Fruit fly (Drosophila melanogaster) whole organism, embryonic: ENCODE measurements around the gene sra.

ENCODE experiments used
- Asciz ChIP-seq: fragments of 200-800 bp; sonication (Bioruptor generic); optimal IDR thresholded peaks from 2 replicates; lab custom pipeline; 2017; ENCODE audit warnings: missing biosample characterization, mild to moderate bottlenecking, missing genetic modification characterization, missing genetic modification reagents
- B-H2 ChIP-seq: fragments of 200-800 bp; sonication (Bioruptor generic); optimal IDR thresholded peaks from 2 replicates; lab custom pipeline; 2018; ENCODE audit warnings: missing biosample characterization, mild to moderate bottlenecking, missing genetic modification characterization
- BEAF-32 ChIP-seq: fragments of 200-800 bp; sonication (Bioruptor generic); optimal IDR thresholded peaks from 3 replicates; lab custom pipeline; 2017; ENCODE audit warnings: missing biosample characterization, missing genetic modification characterization, mild to moderate bottlenecking, moderate library complexity, missing genetic modification reagents
- BtbVII ChIP-seq: fragments of 200-800 bp; sonication (Bioruptor generic); optimal IDR thresholded peaks from 3 replicates; lab custom pipeline; 2017; ENCODE audit warnings: missing biosample characterization, mild to moderate bottlenecking, missing genetic modification characterization
- CG11398 ChIP-seq: fragments of 200-800 bp; sonication (Bioruptor generic); optimal IDR thresholded peaks from 2 replicates; lab custom pipeline; 2016; ENCODE audit warnings: missing biosample characterization, missing genetic modification characterization
- CG11504 ChIP-seq: fragments of 200-800 bp; sonication (Bioruptor generic); optimal IDR thresholded peaks from 3 replicates; lab custom pipeline; 2019; ENCODE audit warnings: missing biosample characterization, mild to moderate bottlenecking, missing genetic modification characterization, moderate library complexity
- CG12769 ChIP-seq: fragments of 200-800 bp; sonication (Bioruptor generic); optimal IDR thresholded peaks from 2 replicates; lab custom pipeline; 2019; ENCODE audit warnings: missing biosample characterization, mild to moderate bottlenecking, missing genetic modification characterization, moderate library complexity
- CG14965 ChIP-seq: fragments of 200-800 bp; sonication (Bioruptor generic); optimal IDR thresholded peaks from 2 replicates; lab custom pipeline; 2016; ENCODE audit warnings: missing biosample characterization, missing genetic modification characterization, borderline replicate concordance
- CG15479 ChIP-seq: fragments of 200-800 bp; sonication (Bioruptor generic); optimal IDR thresholded peaks from 3 replicates; lab custom pipeline; 2019; ENCODE audit warnings: missing biosample characterization, mild to moderate bottlenecking, missing genetic modification characterization, moderate library complexity
- CG17328 ChIP-seq: fragments of 200-800 bp; sonication (Bioruptor generic); IDR thresholded peaks from 2 replicates; pipeline ENCODE4 v1.3.6; 2022; ENCODE audit warnings: missing biosample characterization, missing genetic modification characterization
- CG17385 ChIP-seq: fragments of 200-800 bp; sonication (Bioruptor generic); optimal IDR thresholded peaks from 3 replicates; lab custom pipeline; 2018; ENCODE audit warnings: missing biosample characterization, mild to moderate bottlenecking, missing genetic modification characterization
- CG17612 ChIP-seq: fragments of 200-800 bp; sonication (Bioruptor generic); IDR thresholded peaks from 2 replicates; pipeline ENCODE4 v1.3.6; 2022; ENCODE audit warnings: missing biosample characterization, missing genetic modification characterization
- CG18476 ChIP-seq: fragments of 200-800 bp; sonication (Bioruptor generic); optimal IDR thresholded peaks from 2 replicates; lab custom pipeline; 2016; ENCODE audit warnings: missing biosample characterization, mild to moderate bottlenecking, missing genetic modification characterization
- CG2116 ChIP-seq: fragments of 200-800 bp; sonication (Bioruptor generic); optimal IDR thresholded peaks from 3 replicates; lab custom pipeline; 2018; ENCODE audit warnings: missing biosample characterization, mild to moderate bottlenecking, missing genetic modification characterization
- CG34376 ChIP-seq: fragments of 200-800 bp; sonication (Bioruptor generic); optimal IDR thresholded peaks from 2 replicates; lab custom pipeline; 2018; ENCODE audit warnings: missing biosample characterization, mild to moderate bottlenecking, missing genetic modification characterization
- CG3838 ChIP-seq: fragments of 200-800 bp; sonication (Bioruptor generic); optimal IDR thresholded peaks from 3 replicates; lab custom pipeline; 2016; ENCODE audit warnings: missing biosample characterization, missing genetic modification characterization
- CG4730 ChIP-seq: fragments of 200-800 bp; sonication (Bioruptor generic); IDR thresholded peaks from 2 replicates; pipeline ENCODE4 v1.3.6; 2022; ENCODE audit warnings: missing biosample characterization, missing genetic modification characterization
- CG6254 ChIP-seq: fragments of 200-800 bp; sonication (Bioruptor generic); optimal IDR thresholded peaks from 3 replicates; lab custom pipeline; 2017; ENCODE audit warnings: mild to moderate bottlenecking, missing biosample characterization, missing genetic modification reagents, missing genetic modification characterization
- CG6272 ChIP-seq: fragments of 200-800 bp; sonication (Bioruptor generic); IDR thresholded peaks from 2 replicates; pipeline ENCODE4 v1.3.6; 2022; ENCODE audit warnings: missing biosample characterization, missing genetic modification characterization
- CG7745 ChIP-seq: fragments of 200-800 bp; sonication (Bioruptor generic); optimal IDR thresholded peaks from 2 replicates; lab custom pipeline; 2018; ENCODE audit warnings: missing biosample characterization, mild to moderate bottlenecking, missing genetic modification characterization, moderate library complexity
- CG8359 ChIP-seq: fragments of 200-800 bp; sonication (Bioruptor generic); optimal IDR thresholded peaks from 2 replicates; lab custom pipeline; 2017; ENCODE audit warnings: missing biosample characterization, mild to moderate bottlenecking, missing genetic modification characterization, borderline replicate concordance
- E2f2 ChIP-seq: fragments of 200-800 bp; sonication (Bioruptor generic); IDR thresholded peaks from 2 replicates; pipeline ENCODE4 v1.3.6; 2022; ENCODE audit warnings: missing biosample characterization, missing genetic modification characterization
- Ets65A ChIP-seq: fragments of 200-800 bp; sonication (Bioruptor generic); peaks from one replicate; lab custom pipeline; 2016; ENCODE audit warnings: missing biosample characterization, missing genetic modification characterization
- Fer1 ChIP-seq: fragments of 200-800 bp; sonication (Bioruptor generic); optimal IDR thresholded peaks from 2 replicates; lab custom pipeline; 2017; ENCODE audit warnings: missing biosample characterization, mild to moderate bottlenecking, missing genetic modification characterization
- HLH3B ChIP-seq: fragments of 200-800 bp; sonication (Bioruptor generic); IDR thresholded peaks from 2 replicates; pipeline ENCODE4 v1.3.6; 2022; ENCODE audit warnings: missing biosample characterization, missing genetic modification characterization
- HmgD ChIP-seq: fragments of 200-800 bp; sonication (Bioruptor generic); optimal IDR thresholded peaks from 3 replicates; lab custom pipeline; 2016; ENCODE audit warnings: missing biosample characterization, missing genetic modification characterization
- HmgZ ChIP-seq: fragments of 200-800 bp; sonication (Bioruptor generic); optimal IDR thresholded peaks from 2 replicates; lab custom pipeline; 2018; ENCODE audit warnings: missing biosample characterization, mild to moderate bottlenecking, missing genetic modification characterization
- Hmr ChIP-seq: fragments of 200-800 bp; sonication (Bioruptor generic); optimal IDR thresholded peaks from 3 replicates; lab custom pipeline; 2017; ENCODE audit warnings: mild to moderate bottlenecking, missing biosample characterization, missing genetic modification reagents, missing genetic modification characterization
- Jarid2 ChIP-seq: fragments of 200-800 bp; sonication (Bioruptor generic); optimal IDR thresholded peaks from 3 replicates; lab custom pipeline; 2017; ENCODE audit warnings: mild to moderate bottlenecking, missing biosample characterization, missing genetic modification reagents, missing genetic modification characterization
- NK7.1 ChIP-seq: fragments of 200-800 bp; sonication (Bioruptor generic); optimal IDR thresholded peaks from 3 replicates; lab custom pipeline; 2016; ENCODE audit warnings: missing biosample characterization, missing genetic modification characterization
- Neu2 ChIP-seq: fragments of 200-800 bp; sonication (Bioruptor generic); optimal IDR thresholded peaks from 3 replicates; lab custom pipeline; 2016; ENCODE audit warnings: missing biosample characterization, missing genetic modification characterization, borderline replicate concordance
- Sox102F ChIP-seq: fragments of 200-800 bp; sonication (Bioruptor generic); optimal IDR thresholded peaks from 2 replicates; lab custom pipeline; 2018; ENCODE audit warnings: missing biosample characterization, mild to moderate bottlenecking, missing genetic modification characterization, moderate library complexity
- bigmax ChIP-seq: fragments of 200-800 bp; sonication (Bioruptor generic); optimal IDR thresholded peaks from 2 replicates; lab custom pipeline; 2018; ENCODE audit warnings: missing biosample characterization, mild to moderate bottlenecking, missing genetic modification characterization
- chinmo ChIP-seq: fragments of 200-800 bp; sonication (Bioruptor generic); IDR thresholded peaks from 4 replicates; pipeline ENCODE4 v1.3.6; 2022; ENCODE audit warnings: missing biosample characterization, missing genetic modification characterization; ENCODE audit not compliant: partially characterized antibody
- dysf ChIP-seq: fragments of 200-800 bp; sonication (Bioruptor generic); IDR thresholded peaks from 3 replicates; pipeline ENCODE4 v1.3.6; 2022; ENCODE audit warnings: missing biosample characterization, missing genetic modification characterization
- ems ChIP-seq: fragments of 200-800 bp; sonication (Bioruptor generic); optimal IDR thresholded peaks from 3 replicates; lab custom pipeline; 2016; ENCODE audit warnings: missing biosample characterization, missing genetic modification characterization
- exex ChIP-seq: fragments of 200-800 bp; sonication (Bioruptor generic); optimal IDR thresholded peaks from 4 replicates; lab custom pipeline; 2018; ENCODE audit warnings: missing biosample characterization, mild to moderate bottlenecking, missing genetic modification characterization, moderate library complexity
- ftz-f1 ChIP-seq: fragments of 200-800 bp; sonication (Bioruptor generic); optimal IDR thresholded peaks from 2 replicates; lab custom pipeline; 2016; ENCODE audit warnings: missing biosample characterization, missing genetic modification characterization
- gce ChIP-seq: fragments of 200-800 bp; sonication (Bioruptor generic); IDR thresholded peaks from 3 replicates; pipeline ENCODE4 v1.3.6; 2022; ENCODE audit warnings: missing biosample characterization, missing genetic modification characterization
- grn ChIP-seq: fragments of 200-800 bp; sonication (Bioruptor generic); optimal IDR thresholded peaks from 3 replicates; lab custom pipeline; 2017; ENCODE audit warnings: missing biosample characterization, missing genetic modification characterization
- jumu ChIP-seq: fragments of 200-800 bp; sonication (Bioruptor generic); optimal IDR thresholded peaks from 3 replicates; lab custom pipeline; 2016; ENCODE audit warnings: missing biosample characterization, missing genetic modification characterization
- lilli ChIP-seq: fragments of 200-800 bp; sonication (Bioruptor generic); optimal IDR thresholded peaks from 3 replicates; lab custom pipeline; 2016; ENCODE audit warnings: missing biosample characterization, missing genetic modification characterization
- odd ChIP-seq: fragments of 200-800 bp; sonication (Bioruptor generic); optimal IDR thresholded peaks from 2 replicates; lab custom pipeline; 2017; ENCODE audit warnings: missing biosample characterization, mild to moderate bottlenecking, missing genetic modification characterization
- schlank ChIP-seq: fragments of 200-800 bp; sonication (Bioruptor generic); optimal IDR thresholded peaks from 2 replicates; lab custom pipeline; 2018; ENCODE audit warnings: missing biosample characterization, mild to moderate bottlenecking, missing genetic modification characterization
- sd ChIP-seq: fragments of 200-800 bp; sonication (Bioruptor generic); optimal IDR thresholded peaks from 3 replicates; lab custom pipeline; 2018; ENCODE audit warnings: missing biosample characterization, mild to moderate bottlenecking, missing genetic modification characterization, moderate library complexity
- sens ChIP-seq: fragments of 200-800 bp; sonication (Bioruptor generic); peaks from one replicate; lab custom pipeline; 2016; ENCODE audit warnings: missing biosample characterization, missing genetic modification characterization
- seq ChIP-seq: fragments of 200-800 bp; sonication (Bioruptor generic); IDR thresholded peaks from 2 replicates; pipeline ENCODE4 v1.3.6; 2022; ENCODE audit warnings: missing biosample characterization, missing genetic modification characterization
- sima ChIP-seq: fragments of 200-800 bp; sonication (Bioruptor generic); optimal IDR thresholded peaks from 2 replicates; lab custom pipeline; 2016; ENCODE audit warnings: missing biosample characterization, missing genetic modification characterization
- slou ChIP-seq: fragments of 200-800 bp; sonication (Bioruptor generic); optimal IDR thresholded peaks from 3 replicates; lab custom pipeline; 2016; ENCODE audit warnings: missing biosample characterization, missing genetic modification characterization
- so ChIP-seq: fragments of 200-800 bp; sonication (Bioruptor generic); IDR thresholded peaks from 3 replicates; pipeline ENCODE4 v1.3.6; 2022; ENCODE audit warnings: missing biosample characterization, missing genetic modification characterization

sra gene

DNA sequence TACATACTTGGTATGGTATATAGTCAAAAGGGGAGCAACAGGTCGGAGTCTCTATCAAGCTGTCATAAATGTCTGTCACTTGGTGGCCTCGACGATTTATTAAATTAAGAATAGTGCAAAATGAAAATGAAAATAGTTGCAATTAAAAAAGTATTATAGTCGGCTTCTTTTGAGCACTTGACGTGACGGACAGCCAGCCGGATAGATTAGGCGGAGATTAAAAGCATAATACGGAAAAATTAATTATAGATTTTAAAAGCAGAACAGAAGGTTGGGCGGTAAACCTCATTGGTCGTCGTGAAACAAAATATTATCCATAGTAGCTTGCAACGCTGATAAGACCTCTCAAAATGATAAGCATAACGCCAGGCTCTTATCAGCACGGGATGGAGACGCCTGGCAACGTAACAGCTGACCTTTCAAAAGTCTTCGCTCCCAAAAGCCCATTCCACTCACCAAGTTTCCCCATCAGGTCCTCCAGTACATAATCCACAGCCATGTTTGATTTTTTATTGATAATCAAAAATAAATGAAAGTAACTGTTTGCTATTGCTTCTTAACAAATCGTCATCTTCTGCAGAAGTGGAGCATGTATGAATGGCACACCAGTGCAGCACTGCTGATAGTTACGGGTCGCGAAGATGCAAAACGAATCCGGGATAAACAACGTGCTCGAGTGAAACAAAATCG lies 15.7 kb downstream of the sra start:
- TF ChIP-seq Ets65A (GFP tag; lab: Kevin White, UChicago) (peak; percentile 23), dysf (GFP tag; lab: Robert Waterston, UW) (0 out of 3 replicates have a peak, but pooled peaks have one; percentile 34), CG14965 (GFP tag; lab: Kevin White, UChicago) (no peak), Hmr (GFP tag; lab: Kevin White, UChicago) (no peak), CG7745 (tag; lab: Kevin White, UChicago) (no peak), slou (GFP tag; lab: Kevin White, UChicago) (no peak), BtbVII (GFP tag; lab: Kevin White, UChicago) (no peak), seq (no peak), CG6272 (GFP tag; lab: Robert Waterston, UW) (no peak), CG17328 (no peak), Neu2 (GFP tag; lab: Kevin White, UChicago) (no peak), jumu (no peak), exex (tag; lab: Kevin White, UChicago) (peak; percentile 93), CG11398 (GFP tag; lab: Kevin White, UChicago) (no peak), Sox102F (no peak), ems (GFP tag; lab: Kevin White, UChicago) (no peak), E2f2 (GFP tag; lab: Robert Waterston, UW) (no peak), grn (GFP tag; lab: Kevin White, UChicago) (peak; percentile 45), B-H2 (GFP tag; lab: Kevin White, UChicago) (no peak), CG15479 (GFP tag; lab: Kevin White, UChicago) (no peak), CG17385 (GFP tag; lab: Kevin White, UChicago) (no peak), sima (GFP tag; lab: Kevin White, UChicago) (no peak), bigmax (no peak), HmgD (no peak), sens (GFP tag; lab: Kevin White, UChicago) (peak; percentile 67), so (GFP tag; lab: Robert Waterston, UW) (no peak), Asciz (no peak), CG8359 (GFP tag; lab: Kevin White, UChicago) (no peak), CG34376 (peak; percentile 69), Jarid2 (GFP tag; lab: Kevin White, UChicago) (peak; percentile 77), sd (tag; lab: Kevin White, UChicago) (no peak), lilli (GFP tag; lab: Kevin White, UChicago) (no peak), CG18476 (GFP tag; lab: Kevin White, UChicago) (no peak), NK7.1 (GFP tag; lab: Kevin White, UChicago) (no peak), odd (GFP tag; lab: Kevin White, UChicago) (no peak), CG6254 (no peak), CG11504 (tag; lab: Kevin White, UChicago) (no peak), gce (no peak), schlank (no peak), HmgZ (tag; lab: Kevin White, UChicago) (peak; percentile 41), CG17612 (no peak), CG12769 (tag; lab: Kevin White, UChicago) (peak; percentile 23), chinmo (GFP tag; lab: Robert Waterston, UW) (no peak; the same call in 3 of the 4 replicates), ftz-f1 (GFP tag; lab: Kevin White, UChicago) (no peak), BEAF-32 (no peak), HLH3B (no peak), CG3838 (GFP tag; lab: Kevin White, UChicago) (no peak), CG4730 (GFP tag; lab: Robert Waterston, UW) (no peak), Fer1 (GFP tag; lab: Kevin White, UChicago) (peak; percentile 0), CG2116 (GFP tag; lab: Kevin White, UChicago) (no peak)
